Fruit fly (Drosophila melanogaster): ENCODE data around the gene Mst57Da.

DNA sequence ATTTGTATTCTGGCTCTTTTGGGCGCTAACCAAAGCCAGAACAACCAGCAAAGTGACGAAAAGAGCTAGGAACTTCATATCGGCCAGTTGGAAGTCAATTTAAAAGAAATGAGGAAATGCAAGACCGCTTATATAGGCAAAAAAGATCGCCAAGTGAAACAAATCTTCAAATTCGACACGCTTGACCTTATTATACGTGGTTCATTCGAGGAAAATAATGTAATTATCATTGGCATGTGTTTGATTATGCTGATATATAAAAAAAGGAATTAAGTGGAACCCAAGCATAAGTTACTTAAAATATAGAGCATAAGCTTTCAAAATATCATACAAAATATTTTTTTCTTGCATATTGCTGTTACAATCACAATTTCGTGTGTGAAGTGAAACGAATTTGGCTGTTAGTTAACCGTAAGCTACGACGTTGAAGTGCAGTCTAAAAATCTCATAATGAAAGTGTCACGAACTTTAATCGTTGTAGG, at the start of gene Mst57Da, which contains the start of gene alpha4GT2:
- TF ChIP-seq CTCF (optimal IDR thresholded peaks at IDR 0.05): no peak
- no peak for TF ChIP-seq CG8478 (optimal IDR thresholded peaks at IDR 0.05)

Measured in S2 (cell line).